Worm (Caenorhabditis elegans): ENCODE measurements around the gene apc-2.

DNA sequence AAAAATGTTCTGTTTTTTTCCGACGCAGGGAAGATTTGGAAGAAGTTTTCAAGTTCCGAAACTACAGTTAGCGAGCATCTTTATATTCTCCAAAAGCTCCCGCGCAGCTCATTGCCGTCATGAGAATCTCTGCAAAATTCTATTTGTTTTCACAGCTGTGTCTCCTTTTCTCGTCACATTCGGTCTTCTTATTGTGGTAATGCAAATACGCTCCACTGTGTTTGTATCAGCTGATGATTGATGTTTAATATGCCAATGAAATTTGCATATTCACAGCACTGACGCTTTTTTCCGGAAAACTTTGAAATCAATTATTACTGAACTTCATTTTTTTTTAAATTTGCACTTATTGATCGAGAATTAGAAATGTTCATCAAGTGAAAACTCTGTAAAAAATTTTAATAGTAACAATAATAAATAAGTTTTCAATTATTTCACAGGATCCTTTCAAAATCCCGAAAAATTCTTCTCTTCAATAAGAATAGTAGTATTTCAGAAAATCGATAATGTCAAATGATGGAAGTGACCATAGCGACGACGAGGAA lies 12.7 kb downstream of the apc-2 start, which contains the start of gene K06H7.2:
- no peak for TF ChIP-seq scrt-1 (GFP tag; IDR thresholded peaks at IDR 0.05)
- no peak for TF ChIP-seq ama-1 (optimal IDR thresholded peaks at IDR 0.05)
- TF ChIP-seq hnd-1 (tag; optimal IDR thresholded peaks at IDR 0.05), result no peak
- no peak for TF ChIP-seq hmbx-1 (tag; optimal IDR thresholded peaks at IDR 0.05)
- no peak for TF ChIP-seq flt-1 (GFP tag; IDR thresholded peaks at IDR 0.05)
- TF ChIP-seq pes-1 (GFP tag; IDR thresholded peaks at IDR 0.05), result no peak
- no peak for TF ChIP-seq hmg-4 (GFP tag; optimal IDR thresholded peaks at IDR 0.05)
- no peak for TF ChIP-seq ets-7 (tag; optimal IDR thresholded peaks at IDR 0.05)
- TF ChIP-seq ceh-13 (GFP tag; optimal IDR thresholded peaks at IDR 0.05), result no peak
- TF ChIP-seq tra-4 (tag; optimal IDR thresholded peaks at IDR 0.05), result no peak
- no peak for TF ChIP-seq B0310.2 (tag; optimal IDR thresholded peaks at IDR 0.05)
- TF ChIP-seq F13C5.2 (tag; optimal IDR thresholded peaks at IDR 0.05), result no peak
- TF ChIP-seq sea-1 (GFP tag; conservative IDR thresholded peaks at IDR 0.05), result no peak
